Fruit fly (Drosophila melanogaster) whole organism, larva: ENCODE data around the gene puc.

Experiments
- noc ChIP-seq: fragments of 200-800 bp; sonication (Bioruptor generic); optimal IDR thresholded peaks from 3 replicates; lab custom pipeline; 2019; ENCODE audit warnings: missing biosample characterization, mild to moderate bottlenecking, missing genetic modification characterization, moderate library complexity

The puc gene

dm6 chr3R:8140628-8141372 is 35.7 kb downstream of the puc start:
- TF ChIP-seq noc (tag; lab: Kevin White, UChicago) = no peak

dm6 chr3R:8142113-8142512 is 37.0 kb downstream of the puc start:
- TF ChIP-seq noc (tag; lab: Kevin White, UChicago) = no peak

dm6 chr3R:8145764-8146163 is 40.6 kb downstream of the puc start:
- TF ChIP-seq noc (tag; lab: Kevin White, UChicago) = no peak

- no peak for TF ChIP-seq noc (tag; lab: Kevin White, UChicago)
These were observed 41.8 kb downstream of the puc start for dm6 chr3R:8146892-8147384.

dm6 chr3R:8149003-8149402 is 43.9 kb downstream of the puc start:
- TF ChIP-seq noc (tag; lab: Kevin White, UChicago) = no peak

- no peak for TF ChIP-seq noc (tag; lab: Kevin White, UChicago)
These were observed 44.9 kb downstream of the puc start for dm6 chr3R:8149995-8150394.

- TF ChIP-seq noc (tag; lab: Kevin White, UChicago) = no peak
These were observed 46.0 kb downstream of the puc start for dm6 chr3R:8151163-8151562.

- no peak for TF ChIP-seq noc (tag; lab: Kevin White, UChicago)
These were observed 47.6 kb downstream of the puc start for dm6 chr3R:8152578-8153191.

dm6 chr3R:8153958-8154606 is 49.0 kb downstream of the puc start:
- TF ChIP-seq noc (tag; lab: Kevin White, UChicago) = no peak

- TF ChIP-seq noc (tag; lab: Kevin White, UChicago) = no peak
These were observed 50.9 kb downstream of the puc start for dm6 chr3R:8155735-8156670.

dm6 chr3R:8157247-8157646 is 52.1 kb downstream of the puc start:
- no peak for TF ChIP-seq noc (tag; lab: Kevin White, UChicago)

dm6 chr3R:8158328-8158727 is 53.2 kb downstream of the puc start:
- TF ChIP-seq noc (tag; lab: Kevin White, UChicago) = no peak

dm6 chr3R:8160056-8161017 is 55.2 kb downstream of the puc start:
- TF ChIP-seq noc (tag; lab: Kevin White, UChicago) = no peak

dm6 chr3R:8164850-8165249 is 59.7 kb downstream of the puc start:
- TF ChIP-seq noc (tag; lab: Kevin White, UChicago) = no peak
